Worm (Caenorhabditis elegans) whole organism, midembryonic: Measurements from ENCODE around the gene srh-298.
A peak's percentile ranks its signal among the peaks of the same experiment; 100 is the strongest.

Experiments
- T22C8.4 ChIP-seq: fragments of 200-800 bp; sonication (Bioruptor generic); IDR thresholded peaks from 2 replicates; pipeline ENCODE4 v1.3.6; 2022; ENCODE audit warnings: missing genetic modification characterization, missing compliant biosample characterization
- cog-1 ChIP-seq: sonication (generic microtip); optimal IDR thresholded peaks from 2 replicates; lab custom pipeline; 2016; ENCODE audit warnings: missing genetic modification characterization, missing compliant biosample characterization
- flt-1 ChIP-seq: fragments of 200-800 bp; sonication (Bioruptor generic); IDR thresholded peaks from 2 replicates; pipeline ENCODE4 v1.3.6; 2022; ENCODE audit warnings: missing genetic modification characterization, missing compliant biosample characterization
- klf-2 ChIP-seq: fragments of 200-800 bp; sonication (Bioruptor generic); conservative IDR thresholded peaks from 2 replicates; pipeline ENCODE4 v1.3.6; 2022; ENCODE audit warnings: missing genetic modification reagents, missing genetic modification characterization, missing compliant biosample characterization
- med-1 ChIP-seq: sonication (generic microtip); optimal IDR thresholded peaks from 2 replicates; lab custom pipeline; 2017; ENCODE audit warnings: missing genetic modification characterization, mild to moderate bottlenecking, missing compliant biosample characterization, antibody characterized with exemption, missing genetic modification reagents; ENCODE audit not compliant: insufficient read depth
- ref-1 ChIP-seq: fragments of 200-800 bp; sonication (Bioruptor generic); conservative IDR thresholded peaks from 2 replicates; pipeline ENCODE4 v1.3.6; 2022; ENCODE audit warnings: missing genetic modification reagents, missing genetic modification characterization, missing compliant biosample characterization
- tab-1 ChIP-seq: fragments of 200-800 bp; sonication (Bioruptor generic); IDR thresholded peaks from 2 replicates; pipeline ENCODE4 v1.3.6; 2022; ENCODE audit warnings: missing genetic modification characterization, missing compliant biosample characterization
- ztf-23 ChIP-seq: fragments of 200-800 bp; sonication (Bioruptor generic); IDR thresholded peaks from 2 replicates; pipeline ENCODE4 v1.3.6; 2022; ENCODE audit warnings: missing genetic modification reagents, missing genetic modification characterization, missing compliant biosample characterization
- ztf-29 ChIP-seq: fragments of 200-800 bp; sonication (Bioruptor generic); IDR thresholded peaks from 2 replicates; pipeline ENCODE4 v1.3.6; 2022; ENCODE audit warnings: missing genetic modification reagents, missing genetic modification characterization, missing compliant biosample characterization

The srh-298 gene

ce11 chrV:17795655-17796054, 23.0 kb upstream of the srh-298 start, which contains the start of gene srh-288:
TSS of gene srh-288 (minus strand) at chrV:17795755.
- no peak for TF ChIP-seq T22C8.4 (GFP tag; lab: Robert Waterston, UW)
- TF ChIP-seq ztf-29 (GFP tag; lab: Robert Waterston, UW): no peak
- no peak for TF ChIP-seq flt-1 (GFP tag; lab: Robert Waterston, UW)
- TF ChIP-seq tab-1 (GFP tag; lab: Robert Waterston, UW): no peak
- TF ChIP-seq cog-1 (tag; lab: Kevin White, UChicago): no peak
- TF ChIP-seq ztf-23 (GFP tag; lab: Robert Waterston, UW): no peak
- TF ChIP-seq klf-2 (GFP tag; lab: Robert Waterston, UW): no peak
- TF ChIP-seq med-1: no peak
- TF ChIP-seq ref-1 (GFP tag; lab: Robert Waterston, UW): no peak

- TF ChIP-seq tab-1 (GFP tag; lab: Robert Waterston, UW) (no peak), ref-1 (GFP tag; lab: Robert Waterston, UW) (no peak), ztf-29 (GFP tag; lab: Robert Waterston, UW) (no peak), flt-1 (GFP tag; lab: Robert Waterston, UW) (no peak), ztf-23 (GFP tag; lab: Robert Waterston, UW) (no peak), cog-1 (tag; lab: Kevin White, UChicago) (no peak), T22C8.4 (GFP tag; lab: Robert Waterston, UW) (no peak), klf-2 (GFP tag; lab: Robert Waterston, UW) (no peak), med-1 (no peak)
These were observed 19.9 kb upstream of the srh-298 start, which contains the start of gene srx-18 for ce11 chrV:17798789-17799188. TSS of gene srx-18 (minus strand) at chrV:17798889.

ce11 chrV:17800538-17800937, 18.1 kb upstream of the srh-298 start, which contains the start of gene srh-287:
TSS of gene srh-287 (plus strand) at chrV:17800838.
- no peak for TF ChIP-seq klf-2 (GFP tag; lab: Robert Waterston, UW)
- TF ChIP-seq ztf-29 (GFP tag; lab: Robert Waterston, UW): no peak
- no peak for TF ChIP-seq ztf-23 (GFP tag; lab: Robert Waterston, UW)
- TF ChIP-seq cog-1 (tag; lab: Kevin White, UChicago): no peak
- TF ChIP-seq T22C8.4 (GFP tag; lab: Robert Waterston, UW): no peak
- TF ChIP-seq tab-1 (GFP tag; lab: Robert Waterston, UW): no peak
- TF ChIP-seq flt-1 (GFP tag; lab: Robert Waterston, UW): no peak
- TF ChIP-seq med-1: no peak
- no peak for TF ChIP-seq ref-1 (GFP tag; lab: Robert Waterston, UW)

- TF ChIP-seq tab-1 (GFP tag; lab: Robert Waterston, UW): no peak
- no peak for TF ChIP-seq klf-2 (GFP tag; lab: Robert Waterston, UW)
- TF ChIP-seq ref-1 (GFP tag; lab: Robert Waterston, UW): no peak
These were observed 16.1 kb upstream of the srh-298 start, which contains the start of the genes Y94A7B.11 and srh-292 for ce11 chrV:17802519-17802918. TSS of gene Y94A7B.11 (minus strand) at chrV:17802619. TSS of gene srh-292 (plus strand) at chrV:17802769.

ce11 chrV:17805323-17805722, 13.3 kb upstream of the srh-298 start, which contains the start of gene srh-291:
TSS of gene srh-291 (plus strand) at chrV:17805623.
- TF ChIP-seq ref-1 (GFP tag; lab: Robert Waterston, UW) (no peak), tab-1 (GFP tag; lab: Robert Waterston, UW) (no peak), med-1 (no peak), klf-2 (GFP tag; lab: Robert Waterston, UW) (no peak), ztf-29 (GFP tag; lab: Robert Waterston, UW) (no peak), cog-1 (tag; lab: Kevin White, UChicago) (no peak), ztf-23 (GFP tag; lab: Robert Waterston, UW) (no peak), T22C8.4 (GFP tag; lab: Robert Waterston, UW) (no peak), flt-1 (GFP tag; lab: Robert Waterston, UW) (no peak)

ce11 chrV:17810053-17810452, 8.6 kb upstream of the srh-298 start, which contains the start of gene srh-296:
TSS of gene srh-296 (plus strand) at chrV:17810353.
- TF ChIP-seq flt-1 (GFP tag; lab: Robert Waterston, UW) (no peak), ztf-29 (GFP tag; lab: Robert Waterston, UW) (no peak), tab-1 (GFP tag; lab: Robert Waterston, UW) (no peak), med-1 (no peak), cog-1 (tag; lab: Kevin White, UChicago) (no peak), ztf-23 (GFP tag; lab: Robert Waterston, UW) (no peak), T22C8.4 (GFP tag; lab: Robert Waterston, UW) (no peak), ref-1 (GFP tag; lab: Robert Waterston, UW) (no peak), klf-2 (GFP tag; lab: Robert Waterston, UW) (no peak)

- TF ChIP-seq ztf-23 (GFP tag; lab: Robert Waterston, UW): no peak
- TF ChIP-seq ztf-29 (GFP tag; lab: Robert Waterston, UW): no peak
- TF ChIP-seq med-1: no peak
- TF ChIP-seq cog-1 (tag; lab: Kevin White, UChicago): no peak
- no peak for TF ChIP-seq T22C8.4 (GFP tag; lab: Robert Waterston, UW)
- no peak for TF ChIP-seq flt-1 (GFP tag; lab: Robert Waterston, UW)
- TF ChIP-seq tab-1 (GFP tag; lab: Robert Waterston, UW): no peak
- TF ChIP-seq klf-2 (GFP tag; lab: Robert Waterston, UW): no peak
- TF ChIP-seq ref-1 (GFP tag; lab: Robert Waterston, UW): no peak
These were observed 6.5 kb upstream of the srh-298 start for ce11 chrV:17812127-17812526.

ce11 chrV:17819704-17820103, 1.0 kb downstream of the srh-298 start:
- TF ChIP-seq tab-1 (GFP tag; lab: Robert Waterston, UW) (0 out of 2 replicates have a peak, but pooled peaks have one; percentile 52), ztf-23 (GFP tag; lab: Robert Waterston, UW) (0 out of 2 replicates have a peak, but pooled peaks have one; percentile 25), T22C8.4 (GFP tag; lab: Robert Waterston, UW) (no peak)

- TF ChIP-seq klf-2 (GFP tag; lab: Robert Waterston, UW): no peak
- no peak for TF ChIP-seq flt-1 (GFP tag; lab: Robert Waterston, UW)
- TF ChIP-seq med-1: no peak
- TF ChIP-seq T22C8.4 (GFP tag; lab: Robert Waterston, UW): no peak
- no peak for TF ChIP-seq ref-1 (GFP tag; lab: Robert Waterston, UW)
- TF ChIP-seq ztf-29 (GFP tag; lab: Robert Waterston, UW): no peak
- TF ChIP-seq ztf-23 (GFP tag; lab: Robert Waterston, UW): no peak
- TF ChIP-seq tab-1 (GFP tag; lab: Robert Waterston, UW): no peak
- TF ChIP-seq cog-1 (tag; lab: Kevin White, UChicago): no peak
These were observed 3.1 kb downstream of the srh-298 start, which contains the start of gene srh-300 for ce11 chrV:17821805-17822204. TSS of gene srh-300 (plus strand) at chrV:17822105.
